Worm (Caenorhabditis elegans) whole organism, L2 larva: ENCODE data around the gene hmgr-1.

Experiments used
- C34F6.9 ChIP-seq: fragments of 150-350 bp; optimal IDR thresholded peaks from 2 replicates; lab custom pipeline; 2014; ENCODE audit warnings: missing biosample characterization, missing genetic modification characterization
- egl-27 ChIP-seq: sonication (generic microtip); optimal IDR thresholded peaks from 3 replicates; lab custom pipeline; 2017; ENCODE audit warnings: missing biosample characterization, missing genetic modification reagents, missing genetic modification characterization
- lin-11 ChIP-seq: fragments of 150-350 bp; sonication (generic microtip); optimal IDR thresholded peaks from 2 replicates; lab custom pipeline; 2014; ENCODE audit warnings: missing biosample characterization, missing genetic modification characterization, inconsistent platforms, mixed read lengths
- nhr-237 ChIP-seq: fragments of 150-350 bp; optimal IDR thresholded peaks from 2 replicates; lab custom pipeline; 2014; ENCODE audit warnings: missing biosample characterization, missing genetic modification characterization

DNA sequence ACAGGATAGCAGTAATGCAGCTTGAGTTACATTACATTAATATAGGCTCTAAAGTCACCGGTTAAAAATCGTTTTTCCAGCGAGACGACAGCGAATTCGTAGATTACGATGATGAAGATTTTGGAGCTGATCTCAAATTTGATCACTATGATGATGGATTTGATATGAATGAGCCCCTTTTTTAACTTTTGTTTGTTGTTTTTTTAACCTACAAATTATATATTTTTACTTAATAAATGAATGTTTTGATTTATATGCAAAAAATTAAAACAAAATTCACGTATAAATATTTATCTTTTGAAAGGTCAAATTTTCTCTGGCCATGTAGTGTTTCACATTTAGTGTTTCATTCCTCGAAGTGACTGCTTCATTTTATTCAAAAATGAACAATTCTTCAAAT, 15.9 kb upstream of the hmgr-1 start, which contains the start of gene F08F8.6:
- no peak for TF ChIP-seq egl-27 (tag; lab: Kevin White, UChicago)
- no peak for TF ChIP-seq C34F6.9
- no peak for TF ChIP-seq nhr-237 (tag; lab: Kevin White, UChicago)
- TF ChIP-seq lin-11, result no peak
